Fruit fly (Drosophila melanogaster) whole organism, embryonic: ENCODE data around the gene hook.

Source experiments
- Atf-2 ChIP-seq: fragments of 200-800 bp; sonication (Bioruptor generic); optimal IDR thresholded peaks from 2 replicates; lab custom pipeline; 2016; ENCODE audit warnings: missing biosample characterization, missing genetic modification characterization
- CG10431 ChIP-seq: fragments of 200-800 bp; sonication (Bioruptor generic); optimal IDR thresholded peaks from 3 replicates; lab custom pipeline; 2018; ENCODE audit warnings: missing biosample characterization, mild to moderate bottlenecking, missing genetic modification characterization
- CG11560 ChIP-seq: fragments of 200-800 bp; sonication (Bioruptor generic); IDR thresholded peaks from 3 replicates; pipeline ENCODE4 v1.3.6; 2022; ENCODE audit warnings: missing biosample characterization, missing genetic modification characterization
- CG12769 ChIP-seq: fragments of 200-800 bp; sonication (Bioruptor generic); optimal IDR thresholded peaks from 2 replicates; lab custom pipeline; 2019; ENCODE audit warnings: missing biosample characterization, mild to moderate bottlenecking, missing genetic modification characterization, moderate library complexity
- CG13123 ChIP-seq: fragments of 200-800 bp; sonication (Bioruptor generic); optimal IDR thresholded peaks from 2 replicates; lab custom pipeline; 2016; ENCODE audit warnings: missing biosample characterization, missing genetic modification characterization
- CG13894 ChIP-seq: fragments of 200-800 bp; sonication (Bioruptor generic); optimal IDR thresholded peaks from 3 replicates; lab custom pipeline; 2018; ENCODE audit warnings: missing biosample characterization, mild to moderate bottlenecking, missing genetic modification characterization, moderate library complexity
- CG1647 ChIP-seq: fragments of 200-800 bp; sonication (Bioruptor generic); optimal IDR thresholded peaks from 3 replicates; lab custom pipeline; 2016; ENCODE audit warnings: missing biosample characterization, missing genetic modification characterization
- CG17612 ChIP-seq: fragments of 200-800 bp; sonication (Bioruptor generic); IDR thresholded peaks from 2 replicates; pipeline ENCODE4 v1.3.6; 2022; ENCODE audit warnings: missing biosample characterization, missing genetic modification characterization
- CG3163 ChIP-seq: fragments of 200-800 bp; sonication (Bioruptor generic); optimal IDR thresholded peaks from 3 replicates; lab custom pipeline; 2016; ENCODE audit warnings: missing biosample characterization, missing genetic modification characterization
- CG34376 ChIP-seq: fragments of 200-800 bp; sonication (Bioruptor generic); optimal IDR thresholded peaks from 2 replicates; lab custom pipeline; 2018; ENCODE audit warnings: missing biosample characterization, mild to moderate bottlenecking, missing genetic modification characterization
- CG3847 ChIP-seq: fragments of 200-800 bp; sonication (Bioruptor generic); IDR thresholded peaks from 2 replicates; pipeline ENCODE4 v1.3.6; 2022; ENCODE audit warnings: missing biosample characterization, missing genetic modification characterization
- CG4360 ChIP-seq: fragments of 200-800 bp; sonication (Bioruptor generic); IDR thresholded peaks from 2 replicates; pipeline ENCODE4 v1.3.6; 2022; ENCODE audit warnings: missing biosample characterization, missing genetic modification characterization
- CG4617 ChIP-seq: fragments of 200-800 bp; sonication (Bioruptor generic); optimal IDR thresholded peaks from 3 replicates; lab custom pipeline; 2016; ENCODE audit warnings: missing biosample characterization, missing genetic modification characterization, borderline replicate concordance
- CG6654 ChIP-seq: fragments of 200-800 bp; sonication (Bioruptor generic); optimal IDR thresholded peaks from 2 replicates; lab custom pipeline; 2017; ENCODE audit warnings: missing biosample characterization, mild to moderate bottlenecking, missing genetic modification characterization
- CG6765 ChIP-seq: fragments of 200-800 bp; sonication (Bioruptor generic); optimal IDR thresholded peaks from 3 replicates; lab custom pipeline; 2017; ENCODE audit warnings: missing biosample characterization, mild to moderate bottlenecking, missing genetic modification characterization
- CG8290 ChIP-seq, 3 experiments: fragments of 200-800 bp; sonication (Bioruptor generic); optimal IDR thresholded peaks; 2 replicates each; lab custom pipeline; 2016 to 2019; ENCODE audit warnings: missing biosample characterization in 3 of 3, missing genetic modification characterization in 3 of 3, mild to moderate bottlenecking in 2 of 3, moderate library complexity in 1 of 3
- CG8765 ChIP-seq: fragments of 200-800 bp; sonication (Bioruptor generic); IDR thresholded peaks from 2 replicates; pipeline ENCODE4 v1.3.6; 2022; ENCODE audit warnings: missing biosample characterization, missing genetic modification characterization
- CG9797 ChIP-seq: fragments of 200-800 bp; sonication (Bioruptor generic); optimal IDR thresholded peaks from 3 replicates; lab custom pipeline; 2018; ENCODE audit warnings: missing biosample characterization, mild to moderate bottlenecking, missing genetic modification characterization
- CoRest ChIP-seq: fragments of 200-800 bp; sonication (Bioruptor generic); optimal IDR thresholded peaks from 3 replicates; lab custom pipeline; 2018; ENCODE audit warnings: missing biosample characterization, mild to moderate bottlenecking, missing genetic modification characterization, moderate library complexity
- Dll ChIP-seq: fragments of 200-800 bp; sonication (Bioruptor generic); IDR thresholded peaks from 4 replicates; pipeline ENCODE4 v1.3.6; 2022; ENCODE audit warnings: missing biosample characterization, missing genetic modification characterization; ENCODE audit not compliant: partially characterized antibody
- E2f2 ChIP-seq: fragments of 200-800 bp; sonication (Bioruptor generic); IDR thresholded peaks from 2 replicates; pipeline ENCODE4 v1.3.6; 2022; ENCODE audit warnings: missing biosample characterization, missing genetic modification characterization
- Fer3 ChIP-seq: fragments of 200-800 bp; sonication (Bioruptor generic); optimal IDR thresholded peaks from 2 replicates; lab custom pipeline; 2018; ENCODE audit warnings: missing biosample characterization, mild to moderate bottlenecking, missing genetic modification characterization, moderate library complexity
- HHEX ChIP-seq: fragments of 200-800 bp; sonication (Bioruptor generic); optimal IDR thresholded peaks from 3 replicates; lab custom pipeline; 2017; ENCODE audit warnings: missing biosample characterization, mild to moderate bottlenecking, missing genetic modification characterization, missing genetic modification reagents
- MTF-1 ChIP-seq: fragments of 200-800 bp; sonication (Bioruptor generic); optimal IDR thresholded peaks from 2 replicates; lab custom pipeline; 2018; ENCODE audit warnings: missing biosample characterization, mild to moderate bottlenecking, missing genetic modification characterization, borderline replicate concordance
- Nf-YA ChIP-seq: fragments of 200-800 bp; sonication (Bioruptor generic); IDR thresholded peaks from 2 replicates; pipeline ENCODE4 v1.3.6; 2022; ENCODE audit warnings: missing biosample characterization, missing genetic modification characterization
- Opbp ChIP-seq: fragments of 200-800 bp; sonication (Bioruptor generic); IDR thresholded peaks from 3 replicates; pipeline ENCODE4 v1.3.6; 2022; ENCODE audit warnings: missing biosample characterization, missing genetic modification characterization; ENCODE audit not compliant: partially characterized antibody
- Optix ChIP-seq: fragments of 200-800 bp; sonication (Bioruptor generic); IDR thresholded peaks from 3 replicates; pipeline ENCODE4 v1.3.6; 2022; ENCODE audit warnings: missing biosample characterization, missing genetic modification characterization
- Ravus ChIP-seq: fragments of 200-800 bp; sonication (Bioruptor generic); IDR thresholded peaks from 2 replicates; pipeline ENCODE4 v1.3.6; 2022; ENCODE audit warnings: missing biosample characterization, missing genetic modification characterization
- Sry-δ ChIP-seq: fragments of 200-800 bp; sonication (Bioruptor generic); optimal IDR thresholded peaks from 2 replicates; lab custom pipeline; 2016; ENCODE audit warnings: missing biosample characterization, missing genetic modification characterization
- YL-1 ChIP-seq: fragments of 200-800 bp; sonication (Bioruptor generic); optimal IDR thresholded peaks from 3 replicates; lab custom pipeline; 2017; ENCODE audit warnings: missing biosample characterization, mild to moderate bottlenecking, missing genetic modification characterization
- ab ChIP-seq: fragments of 200-800 bp; sonication (Bioruptor generic); optimal IDR thresholded peaks from 2 replicates; lab custom pipeline; 2016; ENCODE audit warnings: missing biosample characterization, missing genetic modification characterization
- ac ChIP-seq: fragments of 200-800 bp; sonication (Bioruptor generic); optimal IDR thresholded peaks from 3 replicates; lab custom pipeline; 2017; ENCODE audit warnings: missing biosample characterization, mild to moderate bottlenecking, missing genetic modification characterization
- chinmo ChIP-seq: fragments of 200-800 bp; sonication (Bioruptor generic); IDR thresholded peaks from 4 replicates; pipeline ENCODE4 v1.3.6; 2022; ENCODE audit warnings: missing biosample characterization, missing genetic modification characterization; ENCODE audit not compliant: partially characterized antibody
- ci ChIP-seq: fragments of 200-800 bp; sonication (Bioruptor generic); IDR thresholded peaks from 3 replicates; pipeline ENCODE4 v1.3.6; 2022; ENCODE audit warnings: missing biosample characterization, missing genetic modification characterization
- crol ChIP-seq: fragments of 200-800 bp; sonication (Bioruptor generic); IDR thresholded peaks from 2 replicates; pipeline ENCODE4 v1.3.6; 2022; ENCODE audit warnings: missing biosample characterization, missing genetic modification characterization
- gsb ChIP-seq: fragments of 200-800 bp; sonication (Bioruptor generic); IDR thresholded peaks from 2 replicates; pipeline ENCODE4 v1.3.6; 2022; ENCODE audit warnings: missing biosample characterization, missing genetic modification characterization
- gsb-n ChIP-seq: fragments of 200-800 bp; sonication (Bioruptor generic); optimal IDR thresholded peaks from 3 replicates; lab custom pipeline; 2018; ENCODE audit warnings: missing biosample characterization, mild to moderate bottlenecking, missing genetic modification characterization
- her ChIP-seq: fragments of 200-800 bp; sonication (Bioruptor generic); optimal IDR thresholded peaks from 2 replicates; lab custom pipeline; 2016; ENCODE audit warnings: missing biosample characterization, missing genetic modification characterization
- kay ChIP-seq: fragments of 200-800 bp; sonication (Bioruptor generic); optimal IDR thresholded peaks from 2 replicates; lab custom pipeline; 2016; ENCODE audit warnings: missing biosample characterization, missing genetic modification characterization
- mam ChIP-seq: fragments of 200-800 bp; sonication (Bioruptor generic); optimal IDR thresholded peaks from 3 replicates; lab custom pipeline; 2016; ENCODE audit warnings: missing biosample characterization, missing genetic modification characterization
- mirr ChIP-seq: fragments of 200-800 bp; sonication (Bioruptor generic); optimal IDR thresholded peaks from 3 replicates; lab custom pipeline; 2018; ENCODE audit warnings: missing biosample characterization, mild to moderate bottlenecking, missing genetic modification characterization
- nom ChIP-seq: fragments of 200-800 bp; sonication (Bioruptor generic); optimal IDR thresholded peaks from 2 replicates; lab custom pipeline; 2017; ENCODE audit warnings: missing biosample characterization, missing genetic modification characterization, mild to moderate bottlenecking, moderate library complexity, missing genetic modification reagents
- pros ChIP-seq: fragments of 200-800 bp; sonication (Bioruptor generic); optimal IDR thresholded peaks from 3 replicates; lab custom pipeline; 2019; ENCODE audit warnings: missing biosample characterization, mild to moderate bottlenecking, missing genetic modification characterization, moderate library complexity
- rib ChIP-seq: fragments of 200-800 bp; sonication (Bioruptor generic); IDR thresholded peaks from 2 replicates; pipeline ENCODE4 v1.3.6; 2022; ENCODE audit warnings: missing biosample characterization, missing genetic modification characterization
- stwl ChIP-seq: fragments of 200-800 bp; sonication (Bioruptor generic); optimal IDR thresholded peaks from 3 replicates; lab custom pipeline; 2018; ENCODE audit warnings: missing biosample characterization, mild to moderate bottlenecking, missing genetic modification characterization, moderate library complexity
- usp ChIP-seq: fragments of >200 bp; optimal IDR thresholded peaks from 2 replicates; lab custom pipeline; 2017; ENCODE audit warnings: missing biosample characterization, missing genetic modification characterization

hook gene

DNA sequence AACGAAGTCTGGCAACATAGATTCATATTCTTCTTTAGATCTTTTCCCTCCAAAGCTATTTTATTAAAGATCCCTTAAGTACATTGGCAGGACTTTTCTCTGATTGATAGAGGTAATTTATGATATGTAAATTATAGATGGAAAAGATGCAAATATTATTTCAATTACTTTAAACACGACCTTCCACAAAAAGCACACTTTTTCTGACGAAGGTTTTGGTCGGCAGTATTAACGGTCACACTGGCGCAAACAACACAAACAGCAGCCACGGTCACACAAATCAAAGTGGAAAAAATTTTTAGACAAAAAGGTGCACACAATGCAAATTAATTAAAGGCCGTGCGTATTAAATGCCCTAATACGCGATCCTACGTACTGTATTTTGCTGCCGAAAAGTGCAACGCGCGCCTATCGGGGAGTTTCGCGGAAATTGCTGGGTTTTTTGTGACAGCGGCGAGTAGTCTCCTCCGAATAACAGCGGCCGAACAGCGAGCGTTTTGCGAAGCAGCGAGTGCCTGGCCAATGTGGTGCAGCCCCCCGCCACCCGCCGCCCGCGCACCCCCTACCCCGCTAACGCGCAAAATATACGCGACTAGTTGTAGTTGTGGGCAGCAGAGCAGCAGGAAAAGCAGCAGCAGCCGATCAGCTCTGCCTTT lies 20.7 kb upstream of the hook start, which contains the start of gene CG10492 (continued):
- TF ChIP-seq MTF-1 (GFP tag; lab: Kevin White, UChicago): peak; percentile 25
- no peak for TF ChIP-seq Optix
- peak; percentile 49; the same call in 1 of the 3 replicates for TF ChIP-seq ci (GFP tag; lab: Robert Waterston, UW)
- TF ChIP-seq Opbp (GFP tag; lab: Robert Waterston, UW): peak; percentile 51; the same call in 1 of the 3 replicates

dm6 chr2L:19051534-19052100 lies 18.3 kb upstream of the hook start, which contains the start of gene Rpn3:
Rpn3 (plus strand) TSS chr2L:19051790.
- peak; percentile 22 for TF ChIP-seq nom (GFP tag; lab: Kevin White, UChicago)
- peak; percentile 66; the same call in 1 of the 2 replicates for TF ChIP-seq rib
- peak; percentile 55; the same call in 1 of the 2 replicates for TF ChIP-seq Ravus (GFP tag; lab: Robert Waterston, UW)
- TF ChIP-seq ab: peak; percentile 12
- peak; percentile 71 for TF ChIP-seq YL-1
- TF ChIP-seq Sry-δ (GFP tag; lab: Kevin White, UChicago): peak; percentile 65
- peak; percentile 69 for TF ChIP-seq CG4617 (GFP tag; lab: Kevin White, UChicago)
- TF ChIP-seq pros (GFP tag; lab: Kevin White, UChicago): no peak
- TF ChIP-seq CG8765 (GFP tag; lab: Robert Waterston, UW): peak; percentile 57
- TF ChIP-seq mirr (GFP tag; lab: Kevin White, UChicago): no peak
- TF ChIP-seq CG3847 (GFP tag; lab: Robert Waterston, UW): peak; percentile 67
- TF ChIP-seq usp (GFP tag; lab: Kevin White, UChicago): no peak
- peak; percentile 77 for TF ChIP-seq CG8290 (GFP tag; optimal IDR thresholded peaks at IDR 0.05; lab: Kevin White, UChicago)
- no peak for TF ChIP-seq CG8290 (tag; optimal IDR thresholded peaks at IDR 0.05; lab: Kevin White, UChicago)
- TF ChIP-seq CG4360 (GFP tag; lab: Robert Waterston, UW): no peak
- TF ChIP-seq stwl (tag; lab: Kevin White, UChicago): peak; percentile 73
- 0 out of 4 replicates have a peak, but pooled peaks have one; percentile 69 for TF ChIP-seq chinmo
- peak; percentile 83 for TF ChIP-seq mam (GFP tag; lab: Kevin White, UChicago)
- TF ChIP-seq crol: 0 out of 2 replicates have a peak, but pooled peaks have one; percentile 30
- peak; percentile 78 for TF ChIP-seq Nf-YA (GFP tag; lab: Robert Waterston, UW)
- peak; percentile 62 for TF ChIP-seq her
- peak; percentile 69 for TF ChIP-seq gsb-n (tag; lab: Kevin White, UChicago)
- peak; percentile 68 for TF ChIP-seq CG13123 (GFP tag; lab: Kevin White, UChicago)
- TF ChIP-seq CG11560 (tag; lab: Robert Waterston, UW): 0 out of 3 replicates have a peak, but pooled peaks have one; percentile 34
- peak; percentile 54 for TF ChIP-seq CG1647
- peak; percentile 60 for TF ChIP-seq CG3163 (GFP tag; lab: Kevin White, UChicago)
- no peak for TF ChIP-seq CG12769
- peak; percentile 83 for TF ChIP-seq CG17612 (GFP tag; lab: Robert Waterston, UW)
- peak; percentile 79 for TF ChIP-seq Atf-2
- peak; percentile 37 for TF ChIP-seq CG13894
- no peak for TF ChIP-seq CG9797 (GFP tag; lab: Kevin White, UChicago)
- TF ChIP-seq ac (GFP tag; lab: Kevin White, UChicago): no peak
- TF ChIP-seq CG34376 (GFP tag; lab: Kevin White, UChicago): peak; percentile 9
- TF ChIP-seq Dll (GFP tag; lab: Robert Waterston, UW): peak; percentile 74
- TF ChIP-seq CG10431 (GFP tag; lab: Kevin White, UChicago): peak; percentile 12
- peak; percentile 55; the same call in 1 of the 2 replicates for TF ChIP-seq gsb
- peak; percentile 79 for TF ChIP-seq kay (GFP tag; lab: Kevin White, UChicago)
- peak; percentile 79 for TF ChIP-seq Fer3
- peak; percentile 48 for TF ChIP-seq CG6765 (GFP tag; lab: Kevin White, UChicago)
- TF ChIP-seq HHEX (GFP tag; lab: Kevin White, UChicago): peak; percentile 56
- peak; percentile 81 for TF ChIP-seq CoRest
- TF ChIP-seq CG6654 (GFP tag; lab: Kevin White, UChicago): no peak
- peak; percentile 66 for TF ChIP-seq E2f2 (GFP tag; lab: Robert Waterston, UW)
